Worm (Caenorhabditis elegans): ENCODE data around the gene nhr-48.

ce11 chrX:15746705-15747104, 38.7 kb downstream of the nhr-48 start, which contains the start of gene srxa-9:
- TF ChIP-seq dao-5 (tag; optimal IDR thresholded peaks at IDR 0.05) = no peak
- TF ChIP-seq him-1 (tag; optimal IDR thresholded peaks at IDR 0.05) = no peak

Data from whole organism, L4/young adult.